Worm (Caenorhabditis elegans): ENCODE results near the gene ttc-36.

DNA sequence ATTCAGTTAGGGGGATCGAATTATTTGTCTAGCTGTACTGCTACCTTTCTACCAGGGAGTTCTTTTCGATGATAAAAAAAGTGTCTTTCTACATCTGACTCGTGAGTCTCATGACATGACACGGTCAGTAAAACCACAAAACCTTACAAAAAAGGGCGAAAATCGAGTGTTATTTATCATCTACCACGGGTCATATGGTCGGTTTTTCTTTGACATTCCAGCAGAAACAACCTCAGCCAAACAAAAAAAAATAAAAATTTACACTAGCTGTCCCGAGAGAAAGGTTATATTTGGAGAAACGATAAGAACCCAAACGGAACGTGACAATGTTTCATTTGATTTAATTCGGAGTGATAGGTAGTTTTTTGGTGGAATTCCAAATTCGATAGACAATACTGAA, 10.3 kb upstream of the ttc-36 start:
- TF ChIP-seq ceh-82 (tag; optimal IDR thresholded peaks at IDR 0.05) (no peak), nhr-111 (GFP tag; optimal IDR thresholded peaks at IDR 0.05) (no peak), aly-2 (tag; optimal IDR thresholded peaks at IDR 0.05) (no peak), fos-1 (tag; optimal IDR thresholded peaks at IDR 0.05) (no peak), mdl-1 (tag; optimal IDR thresholded peaks at IDR 0.05) (peak in 1 of 2 experiments; percentile 7), pha-4 (GFP tag; IDR thresholded peaks at IDR 0.05) (no peak), pha-4 (tag; optimal IDR thresholded peaks at IDR 0.05) (no peak), mep-1 (tag; optimal IDR thresholded peaks at IDR 0.05) (no peak)

Data from whole organism, L4 larva.